Fruit fly (Drosophila melanogaster) whole organism, embryonic: Measurements from ENCODE around the gene Pc.

Experiments
- Abd-B ChIP-seq: fragments of 200-800 bp; sonication (Bioruptor generic); optimal IDR thresholded peaks from 2 replicates; lab custom pipeline; 2018; ENCODE audit warnings: missing biosample characterization, mild to moderate bottlenecking, missing genetic modification characterization, moderate library complexity
- Aef1 ChIP-seq: fragments of 200-800 bp; sonication (Bioruptor generic); IDR thresholded peaks from 3 replicates; pipeline ENCODE4 v1.3.6; 2022; ENCODE audit warnings: missing biosample characterization, missing genetic modification characterization
- Bdp1 ChIP-seq: fragments of 200-800 bp; sonication (Bioruptor generic); optimal IDR thresholded peaks from 3 replicates; lab custom pipeline; 2016; ENCODE audit warnings: missing biosample characterization, missing genetic modification characterization
- CG10147 ChIP-seq: fragments of 200-800 bp; sonication (Bioruptor generic); optimal IDR thresholded peaks from 2 replicates; lab custom pipeline; 2019; ENCODE audit warnings: missing biosample characterization, mild to moderate bottlenecking, missing genetic modification characterization, moderate library complexity
- CG1024 ChIP-seq: fragments of 200-800 bp; sonication (Bioruptor generic); IDR thresholded peaks from 2 replicates; pipeline ENCODE4 v1.3.6; 2022; ENCODE audit warnings: missing biosample characterization, missing genetic modification characterization
- CG10274 ChIP-seq: fragments of 200-800 bp; sonication (Bioruptor generic); optimal IDR thresholded peaks from 3 replicates; lab custom pipeline; 2017; ENCODE audit warnings: missing biosample characterization, mild to moderate bottlenecking, missing genetic modification characterization
- CG11398 ChIP-seq: fragments of 200-800 bp; sonication (Bioruptor generic); optimal IDR thresholded peaks from 2 replicates; lab custom pipeline; 2016; ENCODE audit warnings: missing biosample characterization, missing genetic modification characterization
- CG12391 ChIP-seq: fragments of 200-800 bp; sonication (Bioruptor generic); optimal IDR thresholded peaks from 3 replicates; lab custom pipeline; 2018; ENCODE audit warnings: missing biosample characterization, mild to moderate bottlenecking, missing genetic modification characterization, moderate library complexity
- CG13424 ChIP-seq: fragments of 200-800 bp; sonication (Bioruptor generic); optimal IDR thresholded peaks from 2 replicates; lab custom pipeline; 2019; ENCODE audit warnings: missing biosample characterization, mild to moderate bottlenecking, missing genetic modification characterization, moderate library complexity
- CG13894 ChIP-seq: fragments of 200-800 bp; sonication (Bioruptor generic); optimal IDR thresholded peaks from 3 replicates; lab custom pipeline; 2018; ENCODE audit warnings: missing biosample characterization, mild to moderate bottlenecking, missing genetic modification characterization, moderate library complexity
- CG15479 ChIP-seq: fragments of 200-800 bp; sonication (Bioruptor generic); optimal IDR thresholded peaks from 3 replicates; lab custom pipeline; 2019; ENCODE audit warnings: missing biosample characterization, mild to moderate bottlenecking, missing genetic modification characterization, moderate library complexity
- CG1647 ChIP-seq: fragments of 200-800 bp; sonication (Bioruptor generic); optimal IDR thresholded peaks from 3 replicates; lab custom pipeline; 2016; ENCODE audit warnings: missing biosample characterization, missing genetic modification characterization
- CG1832 ChIP-seq: fragments of 200-800 bp; sonication (Bioruptor generic); optimal IDR thresholded peaks from 2 replicates; lab custom pipeline; 2017; ENCODE audit warnings: missing biosample characterization, mild to moderate bottlenecking, missing genetic modification characterization, inconsistent platforms
- CG2116 ChIP-seq: fragments of 200-800 bp; sonication (Bioruptor generic); optimal IDR thresholded peaks from 3 replicates; lab custom pipeline; 2018; ENCODE audit warnings: missing biosample characterization, mild to moderate bottlenecking, missing genetic modification characterization
- CG3163 ChIP-seq: fragments of 200-800 bp; sonication (Bioruptor generic); optimal IDR thresholded peaks from 3 replicates; lab custom pipeline; 2016; ENCODE audit warnings: missing biosample characterization, missing genetic modification characterization
- CG34224 ChIP-seq: fragments of 200-800 bp; sonication (Bioruptor generic); IDR thresholded peaks from 3 replicates; pipeline ENCODE4 v1.3.6; 2022; ENCODE audit warnings: missing biosample characterization, missing genetic modification characterization; ENCODE audit not compliant: partially characterized antibody
- CG4730 ChIP-seq: fragments of 200-800 bp; sonication (Bioruptor generic); IDR thresholded peaks from 2 replicates; pipeline ENCODE4 v1.3.6; 2022; ENCODE audit warnings: missing biosample characterization, missing genetic modification characterization
- CG4820 ChIP-seq: fragments of 200-800 bp; sonication (Bioruptor generic); optimal IDR thresholded peaks from 3 replicates; lab custom pipeline; 2016; ENCODE audit warnings: missing biosample characterization, missing genetic modification characterization
- CG6683 ChIP-seq: fragments of 200-800 bp; sonication (Bioruptor generic); optimal IDR thresholded peaks from 2 replicates; lab custom pipeline; 2017; ENCODE audit warnings: missing biosample characterization, mild to moderate bottlenecking, missing genetic modification characterization, missing genetic modification reagents
- CG8388 ChIP-seq: fragments of 200-800 bp; sonication (Bioruptor generic); optimal IDR thresholded peaks from 2 replicates; lab custom pipeline; 2019; ENCODE audit warnings: missing biosample characterization, mild to moderate bottlenecking, missing genetic modification characterization, moderate library complexity
- CG9215 ChIP-seq: fragments of 200-800 bp; sonication (Bioruptor generic); IDR thresholded peaks from 2 replicates; pipeline ENCODE4 v1.3.6; 2022; ENCODE audit warnings: missing biosample characterization, missing genetic modification characterization
- CHES-1-like ChIP-seq: fragments of 200-800 bp; sonication (Bioruptor generic); optimal IDR thresholded peaks from 2 replicates; lab custom pipeline; 2016; ENCODE audit warnings: missing biosample characterization, missing genetic modification characterization
- Gsc ChIP-seq: fragments of 200-800 bp; sonication (Bioruptor generic); IDR thresholded peaks from 2 replicates; pipeline ENCODE4 v1.3.6; 2022; ENCODE audit warnings: missing biosample characterization, missing genetic modification characterization
- H2.0 ChIP-seq: fragments of 200-800 bp; sonication (Bioruptor generic); IDR thresholded peaks from 2 replicates; pipeline ENCODE4 v1.3.6; 2022; ENCODE audit warnings: missing biosample characterization, missing genetic modification characterization
- Hr3 ChIP-seq: fragments of 200-800 bp; sonication (Bioruptor generic); optimal IDR thresholded peaks from 3 replicates; lab custom pipeline; 2016; ENCODE audit warnings: missing biosample characterization, missing genetic modification characterization
- Hr51 ChIP-seq, 2 experiments: fragments of 200-800 bp; sonication (Bioruptor generic); optimal IDR thresholded peaks; 2 replicates in 1 of 2; 3 replicates in 1 of 2; lab custom pipeline; 2016 to 2018; ENCODE audit warnings: missing biosample characterization in 2 of 2, missing genetic modification characterization in 2 of 2, mild to moderate bottlenecking in 1 of 2, moderate library complexity in 1 of 2
- Mes4 ChIP-seq: fragments of 200-800 bp; sonication (Bioruptor generic); optimal IDR thresholded peaks from 2 replicates; lab custom pipeline; 2016; ENCODE audit warnings: missing biosample characterization, missing genetic modification characterization
- Oli ChIP-seq: fragments of 200-800 bp; sonication (Bioruptor generic); optimal IDR thresholded peaks from 2 replicates; lab custom pipeline; 2018; ENCODE audit warnings: missing biosample characterization, mild to moderate bottlenecking, missing genetic modification characterization, moderate library complexity
- Poxn ChIP-seq: fragments of 200-800 bp; sonication (Bioruptor generic); IDR thresholded peaks from 2 replicates; pipeline ENCODE4 v1.3.6; 2022; ENCODE audit warnings: missing biosample characterization, missing genetic modification characterization
- Ravus ChIP-seq: fragments of 200-800 bp; sonication (Bioruptor generic); IDR thresholded peaks from 2 replicates; pipeline ENCODE4 v1.3.6; 2022; ENCODE audit warnings: missing biosample characterization, missing genetic modification characterization
- az2 ChIP-seq: fragments of 200-800 bp; sonication (Bioruptor generic); optimal IDR thresholded peaks from 3 replicates; lab custom pipeline; 2016; ENCODE audit warnings: missing biosample characterization, missing genetic modification characterization
- crc ChIP-seq: fragments of 200-800 bp; sonication (Bioruptor generic); optimal IDR thresholded peaks from 2 replicates; lab custom pipeline; 2016; ENCODE audit warnings: missing biosample characterization, missing genetic modification characterization
- cwo ChIP-seq: fragments of 200-800 bp; sonication (Bioruptor generic); optimal IDR thresholded peaks from 3 replicates; lab custom pipeline; 2017; ENCODE audit warnings: missing biosample characterization, missing genetic modification characterization, mild to moderate bottlenecking, moderate library complexity, missing genetic modification reagents
- dm ChIP-seq: fragments of 200-800 bp; sonication (Bioruptor generic); optimal IDR thresholded peaks from 3 replicates; lab custom pipeline; 2016; ENCODE audit warnings: missing biosample characterization, missing genetic modification characterization
- en ChIP-seq: fragments of 200-800 bp; sonication (Bioruptor generic); optimal IDR thresholded peaks from 2 replicates; lab custom pipeline; 2016; ENCODE audit warnings: missing biosample characterization, missing genetic modification characterization
- esg ChIP-seq: fragments of 200-800 bp; sonication (Bioruptor generic); conservative IDR thresholded peaks from 2 replicates; pipeline ENCODE4 v1.3.6; 2022; ENCODE audit warnings: missing biosample characterization, missing genetic modification characterization
- eyg ChIP-seq: fragments of 200-800 bp; sonication (Bioruptor generic); optimal IDR thresholded peaks from 3 replicates; lab custom pipeline; 2016; ENCODE audit warnings: missing biosample characterization, missing genetic modification characterization
- gcm2 ChIP-seq: fragments of 200-800 bp; sonication (Bioruptor generic); optimal IDR thresholded peaks from 2 replicates; lab custom pipeline; 2016; ENCODE audit warnings: missing biosample characterization, missing genetic modification characterization
- ham ChIP-seq: fragments of 200-800 bp; sonication (Bioruptor generic); IDR thresholded peaks from 2 replicates; pipeline ENCODE4 v1.3.6; 2022; ENCODE audit warnings: missing biosample characterization, missing genetic modification characterization
- lola ChIP-seq, 3 experiments: fragments of >200 bp in 2 of 3; fragments of 200-800 bp in 1 of 3; sonication (Bioruptor generic) in 1 of 3; optimal IDR thresholded peaks; 2 replicates each; lab custom pipeline; 2017 to 2019; ENCODE audit warnings: missing biosample characterization in 3 of 3, missing genetic modification characterization in 3 of 3, mild to moderate bottlenecking in 1 of 3, moderate library complexity in 1 of 3
- mam ChIP-seq: fragments of 200-800 bp; sonication (Bioruptor generic); optimal IDR thresholded peaks from 3 replicates; lab custom pipeline; 2016; ENCODE audit warnings: missing biosample characterization, missing genetic modification characterization
- mirr ChIP-seq: fragments of 200-800 bp; sonication (Bioruptor generic); optimal IDR thresholded peaks from 3 replicates; lab custom pipeline; 2018; ENCODE audit warnings: missing biosample characterization, mild to moderate bottlenecking, missing genetic modification characterization
- p53 ChIP-seq: fragments of 200-800 bp; sonication (Bioruptor generic); optimal IDR thresholded peaks from 2 replicates; lab custom pipeline; 2016; ENCODE audit warnings: missing biosample characterization, missing genetic modification characterization
- sd ChIP-seq: fragments of 200-800 bp; sonication (Bioruptor generic); optimal IDR thresholded peaks from 3 replicates; lab custom pipeline; 2018; ENCODE audit warnings: missing biosample characterization, mild to moderate bottlenecking, missing genetic modification characterization, moderate library complexity
- slbo ChIP-seq: fragments of 200-800 bp; sonication (Bioruptor generic); IDR thresholded peaks from 2 replicates; pipeline ENCODE4 v1.3.6; 2022; ENCODE audit warnings: missing biosample characterization, missing genetic modification characterization
- sug ChIP-seq: fragments of 200-800 bp; optimal IDR thresholded peaks from 2 replicates; lab custom pipeline; 2019; ENCODE audit warnings: missing biosample characterization, mild to moderate bottlenecking, missing genetic modification characterization, moderate library complexity
- tup ChIP-seq: fragments of 200-800 bp; sonication (Bioruptor generic); optimal IDR thresholded peaks from 2 replicates; lab custom pipeline; 2016; ENCODE audit warnings: missing biosample characterization, mild to moderate bottlenecking, missing genetic modification characterization, moderate library complexity
- wek ChIP-seq: fragments of 200-800 bp; sonication (Bioruptor generic); optimal IDR thresholded peaks from 3 replicates; lab custom pipeline; 2018; ENCODE audit warnings: missing biosample characterization, mild to moderate bottlenecking, missing genetic modification characterization, moderate library complexity
- zen ChIP-seq: fragments of 200-800 bp; sonication (Bioruptor generic); optimal IDR thresholded peaks from 3 replicates; lab custom pipeline; 2018; ENCODE audit warnings: missing biosample characterization, mild to moderate bottlenecking, missing genetic modification characterization, moderate library complexity

Gene Pc

DNA sequence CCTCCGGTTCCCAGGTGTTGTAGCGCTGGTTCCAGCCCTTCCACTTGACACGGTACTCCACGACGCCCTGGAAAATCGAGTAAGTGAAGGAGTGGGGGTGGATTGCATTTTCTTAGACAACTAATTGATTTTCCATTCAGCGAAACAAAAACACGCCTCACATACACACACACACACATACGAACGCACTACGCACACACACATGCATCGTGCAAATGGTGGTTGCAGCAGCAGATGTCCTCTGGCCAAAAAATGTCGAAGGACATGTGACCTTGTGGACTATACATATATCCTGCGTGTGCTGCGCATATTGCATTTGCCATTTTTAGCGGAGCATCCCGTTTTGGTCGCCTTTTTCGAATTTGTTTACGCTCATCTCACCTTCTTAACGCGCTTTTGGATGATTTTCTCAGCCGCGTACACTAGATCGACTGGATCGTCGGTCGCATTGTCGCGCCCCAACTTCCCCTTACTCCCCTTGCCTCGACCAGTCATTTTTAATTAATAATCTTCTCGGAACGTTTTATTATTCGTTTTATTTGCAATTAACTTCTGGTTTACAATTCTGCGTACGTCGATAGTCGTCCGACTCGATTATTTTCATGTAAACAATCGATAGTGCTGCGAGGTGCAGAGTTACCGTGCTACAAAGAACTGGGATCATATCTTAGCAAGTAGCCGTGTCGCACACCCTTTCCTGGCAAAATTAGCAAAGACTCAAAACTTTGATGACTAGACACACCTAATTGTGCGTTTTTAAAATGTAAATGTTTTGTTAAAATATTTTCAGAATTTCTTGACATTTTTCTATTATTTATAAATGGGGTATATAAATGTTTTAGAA is at the start of gene Pc (continued):
- TF ChIP-seq CG6683 (GFP tag; lab: Kevin White, UChicago) (no peak), p53 (GFP tag; lab: Kevin White, UChicago) (peak; percentile 59), CG8388 (GFP tag; lab: Kevin White, UChicago) (no peak), esg (GFP tag; lab: Robert Waterston, UW) (no peak), CG4730 (no peak), en (GFP tag; lab: Kevin White, UChicago) (no peak), CG3163 (GFP tag; lab: Kevin White, UChicago) (no peak), mirr (no peak), cwo (no peak), crc (GFP tag; lab: Kevin White, UChicago) (no peak), CG13894 (peak; percentile 55), Gsc (no peak), eyg (GFP tag; lab: Kevin White, UChicago) (no peak), CG34224 (GFP tag; lab: Robert Waterston, UW) (peak; percentile 79), Mes4 (no peak), CG12391 (tag; lab: Kevin White, UChicago) (no peak), lola (GFP tag; optimal IDR thresholded peaks at IDR 0.05; lab: Kevin White, UChicago) (peak in 1 of 3 experiments; percentile 20), tup (GFP tag; lab: Kevin White, UChicago) (no peak), CG4820 (no peak), sug (tag; lab: Kevin White, UChicago) (peak; percentile 49), dm (no peak), CG9215 (GFP tag; lab: Robert Waterston, UW) (no peak), CG1647 (no peak), Ravus (GFP tag; lab: Robert Waterston, UW) (no peak), CG1024 (no peak), wek (no peak), Poxn (GFP tag; lab: Robert Waterston, UW) (no peak), CHES-1-like (GFP tag; lab: Kevin White, UChicago) (peak; percentile 66), CG15479 (GFP tag; lab: Kevin White, UChicago) (peak; percentile 24), slbo (GFP tag; lab: Robert Waterston, UW) (peak; percentile 40), Aef1 (no peak), CG10147 (no peak), CG1832 (GFP tag; lab: Kevin White, UChicago) (no peak), CG10274 (no peak), Hr3 (GFP tag; lab: Kevin White, UChicago) (no peak), Bdp1 (GFP tag; lab: Kevin White, UChicago) (no peak), CG2116 (GFP tag; lab: Kevin White, UChicago) (peak; percentile 90), gcm2 (GFP tag; lab: Kevin White, UChicago) (no peak), Hr51 (GFP tag; optimal IDR thresholded peaks at IDR 0.05; lab: Kevin White, UChicago) (peak in 1 of 2 experiments; percentile 44), ham (no peak), mam (GFP tag; lab: Kevin White, UChicago) (peak; percentile 26), H2.0 (GFP tag; lab: Robert Waterston, UW) (no peak), CG11398 (GFP tag; lab: Kevin White, UChicago) (no peak), zen (tag; lab: Kevin White, UChicago) (peak; percentile 78), CG13424 (tag; lab: Kevin White, UChicago) (peak; percentile 5), Oli (no peak), sd (tag; lab: Kevin White, UChicago) (no peak), az2 (GFP tag; lab: Kevin White, UChicago) (no peak), Abd-B (GFP tag; lab: Kevin White, UChicago) (no peak)
